Fruit fly (Drosophila melanogaster) whole organism, embryonic: Measurements from ENCODE around the gene CG15890.

Experiments used
- ATbp ChIP-seq: fragments of 200-800 bp; sonication (Bioruptor generic); optimal IDR thresholded peaks from 2 replicates; lab custom pipeline; 2017; ENCODE audit warnings: missing biosample characterization, mild to moderate bottlenecking, missing genetic modification characterization, missing genetic modification reagents
- BEAF-32 ChIP-seq: fragments of 200-800 bp; sonication (Bioruptor generic); optimal IDR thresholded peaks from 3 replicates; lab custom pipeline; 2017; ENCODE audit warnings: missing biosample characterization, missing genetic modification characterization, mild to moderate bottlenecking, moderate library complexity, missing genetic modification reagents
- Blimp-1 ChIP-seq: fragments of 200-800 bp; sonication (Bioruptor generic); optimal IDR thresholded peaks from 3 replicates; lab custom pipeline; 2018; ENCODE audit warnings: missing biosample characterization, missing genetic modification characterization, mild to moderate bottlenecking, moderate library complexity, missing genetic modification reagents
- CG10366 ChIP-seq: fragments of 200-800 bp; sonication (Bioruptor generic); IDR thresholded peaks from 2 replicates; pipeline ENCODE4 v1.3.6; 2022; ENCODE audit warnings: missing biosample characterization, missing genetic modification characterization
- CG11085 ChIP-seq: fragments of 200-800 bp; sonication (Bioruptor generic); IDR thresholded peaks from 2 replicates; pipeline ENCODE4 v1.3.6; 2022; ENCODE audit warnings: missing biosample characterization, missing genetic modification characterization
- CG11560 ChIP-seq: fragments of 200-800 bp; sonication (Bioruptor generic); IDR thresholded peaks from 3 replicates; pipeline ENCODE4 v1.3.6; 2022; ENCODE audit warnings: missing biosample characterization, missing genetic modification characterization
- CG12659 ChIP-seq: fragments of 200-800 bp; sonication (Bioruptor generic); optimal IDR thresholded peaks from 3 replicates; lab custom pipeline; 2017; ENCODE audit warnings: mild to moderate bottlenecking, missing biosample characterization, missing genetic modification reagents, missing genetic modification characterization
- CG12942 ChIP-seq: fragments of 200-800 bp; sonication (Bioruptor generic); optimal IDR thresholded peaks from 3 replicates; lab custom pipeline; 2016; ENCODE audit warnings: missing biosample characterization, missing genetic modification characterization
- CG15011 ChIP-seq: fragments of 200-800 bp; sonication (Bioruptor generic); optimal IDR thresholded peaks from 3 replicates; lab custom pipeline; 2018; ENCODE audit warnings: missing biosample characterization, mild to moderate bottlenecking, missing genetic modification characterization
- CG15696 ChIP-seq: fragments of 200-800 bp; sonication (Bioruptor generic); optimal IDR thresholded peaks from 2 replicates; lab custom pipeline; 2019; ENCODE audit warnings: missing biosample characterization, mild to moderate bottlenecking, missing genetic modification characterization, moderate library complexity
- CG17912 ChIP-seq: fragments of 200-800 bp; sonication (Bioruptor generic); optimal IDR thresholded peaks from 2 replicates; lab custom pipeline; 2018; ENCODE audit warnings: missing biosample characterization, mild to moderate bottlenecking, missing genetic modification characterization
- CG2116 ChIP-seq: fragments of 200-800 bp; sonication (Bioruptor generic); optimal IDR thresholded peaks from 3 replicates; lab custom pipeline; 2018; ENCODE audit warnings: missing biosample characterization, mild to moderate bottlenecking, missing genetic modification characterization
- CG2202 ChIP-seq: fragments of 200-800 bp; sonication (Bioruptor generic); optimal IDR thresholded peaks from 2 replicates; lab custom pipeline; 2018; ENCODE audit warnings: missing biosample characterization, mild to moderate bottlenecking, missing genetic modification characterization
- CG30431 ChIP-seq: fragments of 200-800 bp; sonication (Bioruptor generic); optimal IDR thresholded peaks from 2 replicates; lab custom pipeline; 2017; ENCODE audit warnings: missing biosample characterization, missing genetic modification characterization
- CG3163 ChIP-seq: fragments of 200-800 bp; sonication (Bioruptor generic); optimal IDR thresholded peaks from 3 replicates; lab custom pipeline; 2016; ENCODE audit warnings: missing biosample characterization, missing genetic modification characterization
- CG3407 ChIP-seq: fragments of 200-800 bp; sonication (Bioruptor generic); optimal IDR thresholded peaks from 2 replicates; lab custom pipeline; 2018; ENCODE audit warnings: missing biosample characterization, mild to moderate bottlenecking, missing genetic modification characterization
- CG4707 ChIP-seq: fragments of 200-800 bp; sonication (Bioruptor generic); optimal IDR thresholded peaks from 2 replicates; lab custom pipeline; 2018; ENCODE audit warnings: missing biosample characterization, mild to moderate bottlenecking, missing genetic modification characterization, moderate library complexity
- CG7556 ChIP-seq: fragments of 200-800 bp; sonication (Bioruptor generic); optimal IDR thresholded peaks from 2 replicates; lab custom pipeline; 2017; ENCODE audit warnings: missing biosample characterization, mild to moderate bottlenecking, missing genetic modification characterization
- CG8765 ChIP-seq: fragments of 200-800 bp; sonication (Bioruptor generic); IDR thresholded peaks from 2 replicates; pipeline ENCODE4 v1.3.6; 2022; ENCODE audit warnings: missing biosample characterization, missing genetic modification characterization
- CG8944 ChIP-seq: fragments of 200-800 bp; sonication (Bioruptor generic); optimal IDR thresholded peaks from 3 replicates; lab custom pipeline; 2016; ENCODE audit warnings: missing biosample characterization, missing genetic modification characterization
- H2.0 ChIP-seq: fragments of 200-800 bp; sonication (Bioruptor generic); IDR thresholded peaks from 2 replicates; pipeline ENCODE4 v1.3.6; 2022; ENCODE audit warnings: missing biosample characterization, missing genetic modification characterization
- HLH3B ChIP-seq: fragments of 200-800 bp; sonication (Bioruptor generic); IDR thresholded peaks from 2 replicates; pipeline ENCODE4 v1.3.6; 2022; ENCODE audit warnings: missing biosample characterization, missing genetic modification characterization
- Hmx ChIP-seq: fragments of 200-800 bp; sonication (Bioruptor generic); optimal IDR thresholded peaks from 2 replicates; lab custom pipeline; 2016; ENCODE audit warnings: missing biosample characterization, missing genetic modification characterization
- Hr39 ChIP-seq: fragments of >200 bp; optimal IDR thresholded peaks from 2 replicates; lab custom pipeline; 2017
- MESR4 ChIP-seq: fragments of 200-800 bp; sonication (Bioruptor generic); optimal IDR thresholded peaks from 2 replicates; lab custom pipeline; 2018; ENCODE audit warnings: missing biosample characterization, mild to moderate bottlenecking, missing genetic modification characterization, moderate library complexity
- NC2β ChIP-seq: fragments of 200-800 bp; sonication (Bioruptor generic); optimal IDR thresholded peaks from 2 replicates; lab custom pipeline; 2016; ENCODE audit warnings: missing biosample characterization, missing genetic modification characterization
- Nf-YC ChIP-seq: fragments of 200-800 bp; optimal IDR thresholded peaks from 3 replicates; lab custom pipeline; 2019; ENCODE audit warnings: missing biosample characterization, mild to moderate bottlenecking, missing genetic modification characterization, moderate library complexity
- Oaz ChIP-seq: fragments of 200-800 bp; sonication (Bioruptor generic); IDR thresholded peaks from 2 replicates; pipeline ENCODE4 v1.3.6; 2022; ENCODE audit warnings: missing biosample characterization, missing genetic modification characterization
- Scr ChIP-seq: fragments of 200-800 bp; sonication (Bioruptor generic); IDR thresholded peaks from 2 replicates; pipeline ENCODE4 v1.3.6; 2022; ENCODE audit warnings: missing biosample characterization, missing genetic modification characterization; ENCODE audit not compliant: partially characterized antibody
- Sry-δ ChIP-seq: fragments of 200-800 bp; sonication (Bioruptor generic); optimal IDR thresholded peaks from 2 replicates; lab custom pipeline; 2016; ENCODE audit warnings: missing biosample characterization, missing genetic modification characterization
- Trl ChIP-seq, 3 experiments: fragments of >200 bp in 2 of 3; fragments of 200-800 bp in 1 of 3; sonication (Bioruptor generic) in 1 of 3; optimal IDR thresholded peaks; 2 replicates in 1 of 3; 3 replicates in 2 of 3; lab custom pipeline; 2016 to 2017; ENCODE audit warnings: missing biosample characterization in 1 of 3, missing genetic modification characterization in 1 of 3
- Xbp1 ChIP-seq: fragments of 200-800 bp; sonication (Bioruptor generic); optimal IDR thresholded peaks from 3 replicates; lab custom pipeline; 2016; ENCODE audit warnings: missing biosample characterization, mild to moderate bottlenecking, missing genetic modification characterization
- Xrp1 ChIP-seq: fragments of 200-800 bp; sonication (Bioruptor generic); IDR thresholded peaks from 2 replicates; pipeline ENCODE4 v1.3.6; 2022; ENCODE audit warnings: missing biosample characterization, missing genetic modification characterization
- ab ChIP-seq: fragments of 200-800 bp; sonication (Bioruptor generic); optimal IDR thresholded peaks from 2 replicates; lab custom pipeline; 2016; ENCODE audit warnings: missing biosample characterization, missing genetic modification characterization
- abd-A ChIP-seq: fragments of 200-800 bp; sonication (Bioruptor generic); optimal IDR thresholded peaks from 3 replicates; lab custom pipeline; 2019; ENCODE audit warnings: missing biosample characterization, mild to moderate bottlenecking, missing genetic modification characterization, moderate library complexity
- ac ChIP-seq: fragments of 200-800 bp; sonication (Bioruptor generic); optimal IDR thresholded peaks from 3 replicates; lab custom pipeline; 2017; ENCODE audit warnings: missing biosample characterization, mild to moderate bottlenecking, missing genetic modification characterization
- chinmo ChIP-seq: fragments of 200-800 bp; sonication (Bioruptor generic); IDR thresholded peaks from 4 replicates; pipeline ENCODE4 v1.3.6; 2022; ENCODE audit warnings: missing biosample characterization, missing genetic modification characterization; ENCODE audit not compliant: partially characterized antibody
- gcm2 ChIP-seq: fragments of 200-800 bp; sonication (Bioruptor generic); optimal IDR thresholded peaks from 2 replicates; lab custom pipeline; 2016; ENCODE audit warnings: missing biosample characterization, missing genetic modification characterization
- gsb ChIP-seq: fragments of 200-800 bp; sonication (Bioruptor generic); IDR thresholded peaks from 2 replicates; pipeline ENCODE4 v1.3.6; 2022; ENCODE audit warnings: missing biosample characterization, missing genetic modification characterization
- hth ChIP-seq: fragments of >200 bp; optimal IDR thresholded peaks from 2 replicates; lab custom pipeline; 2017; ENCODE audit warnings: inconsistent platforms
- klu ChIP-seq: fragments of 200-800 bp; sonication (Bioruptor generic); IDR thresholded peaks from 2 replicates; pipeline ENCODE4 v1.3.6; 2022; ENCODE audit warnings: missing biosample characterization, missing genetic modification characterization
- kni ChIP-seq: fragments of 200-800 bp; sonication (Bioruptor generic); optimal IDR thresholded peaks from 3 replicates; lab custom pipeline; 2017; ENCODE audit warnings: mild to moderate bottlenecking, missing biosample characterization, missing genetic modification reagents, missing genetic modification characterization
- p53 ChIP-seq: fragments of 200-800 bp; sonication (Bioruptor generic); optimal IDR thresholded peaks from 2 replicates; lab custom pipeline; 2016; ENCODE audit warnings: missing biosample characterization, missing genetic modification characterization
- psq ChIP-seq: fragments of 200-800 bp; sonication (Bioruptor generic); optimal IDR thresholded peaks from 2 replicates; lab custom pipeline; 2017; ENCODE audit warnings: missing biosample characterization, missing genetic modification characterization
- rib ChIP-seq: fragments of 200-800 bp; sonication (Bioruptor generic); IDR thresholded peaks from 2 replicates; pipeline ENCODE4 v1.3.6; 2022; ENCODE audit warnings: missing biosample characterization, missing genetic modification characterization
- schlank ChIP-seq: fragments of 200-800 bp; sonication (Bioruptor generic); optimal IDR thresholded peaks from 2 replicates; lab custom pipeline; 2018; ENCODE audit warnings: missing biosample characterization, mild to moderate bottlenecking, missing genetic modification characterization
- seq ChIP-seq: fragments of 200-800 bp; sonication (Bioruptor generic); IDR thresholded peaks from 2 replicates; pipeline ENCODE4 v1.3.6; 2022; ENCODE audit warnings: missing biosample characterization, missing genetic modification characterization
- sim ChIP-seq: fragments of 200-800 bp; sonication (Bioruptor generic); IDR thresholded peaks from 2 replicates; pipeline ENCODE4 v1.3.6; 2022; ENCODE audit warnings: missing biosample characterization, missing genetic modification characterization
- tll ChIP-seq, 2 experiments: fragments of 200-800 bp in 1 of 2; fragments of >200 bp in 1 of 2; sonication (Bioruptor generic) in 1 of 2; optimal IDR thresholded peaks; 2 replicates each; lab custom pipeline; 2017 to 2019; ENCODE audit warnings: missing biosample characterization in 2 of 2, missing genetic modification characterization in 2 of 2, mild to moderate bottlenecking in 1 of 2, moderate library complexity in 1 of 2
- ttk ChIP-seq: fragments of 200-800 bp; sonication (Bioruptor generic); IDR thresholded peaks from 2 replicates; pipeline ENCODE4 v2.1.2; 2022; ENCODE audit warnings: missing biosample characterization, missing genetic modification characterization
- usp ChIP-seq: fragments of >200 bp; optimal IDR thresholded peaks from 2 replicates; lab custom pipeline; 2017; ENCODE audit warnings: missing biosample characterization, missing genetic modification characterization
- zfh1 ChIP-seq: fragments of 200-800 bp; sonication (Bioruptor generic); IDR thresholded peaks from 3 replicates; pipeline ENCODE4 v1.3.6; 2022; ENCODE audit warnings: missing biosample characterization, missing genetic modification characterization

CG15890 gene

dm6 chrX:14738420-14738819, 27.2 kb downstream of the CG15890 start (continued):
- TF ChIP-seq CG11560 (no peak), tll (GFP tag; optimal IDR thresholded peaks at IDR 0.05; lab: Kevin White, UChicago) (no peak), ATbp (GFP tag; lab: Kevin White, UChicago) (no peak), CG17912 (GFP tag; lab: Kevin White, UChicago) (no peak), hth (no peak), gsb (no peak), psq (GFP tag; lab: Kevin White, UChicago) (no peak), zfh1 (GFP tag; lab: Robert Waterston, UW) (0 out of 3 replicates have a peak, but pooled peaks have one; percentile 29), CG7556 (GFP tag; lab: Kevin White, UChicago) (no peak), p53 (GFP tag; lab: Kevin White, UChicago) (no peak), MESR4 (no peak), kni (no peak), schlank (tag; lab: Kevin White, UChicago) (no peak), NC2β (GFP tag; lab: Kevin White, UChicago) (no peak), CG4707 (GFP tag; lab: Kevin White, UChicago) (no peak), CG2116 (GFP tag; lab: Kevin White, UChicago) (no peak), Sry-δ (GFP tag; lab: Kevin White, UChicago) (no peak), usp (no peak), H2.0 (GFP tag; lab: Robert Waterston, UW) (peak; percentile 10; the same call in 1 of the 2 replicates), ab (GFP tag; lab: Kevin White, UChicago) (no peak), ac (GFP tag; lab: Kevin White, UChicago) (no peak), CG10366 (no peak), BEAF-32 (no peak), CG8944 (no peak), CG15696 (no peak), CG11085 (GFP tag; lab: Robert Waterston, UW) (no peak), Xrp1 (GFP tag; lab: Robert Waterston, UW) (peak; percentile 12; the same call in 1 of the 2 replicates), CG15011 (GFP tag; lab: Kevin White, UChicago) (no peak), Blimp-1 (GFP tag; lab: Kevin White, UChicago) (peak; percentile 21), CG3163 (GFP tag; lab: Kevin White, UChicago) (no peak), Hr39 (no peak), Hmx (no peak), seq (GFP tag; lab: Robert Waterston, UW) (no peak), Scr (GFP tag; lab: Robert Waterston, UW) (no peak), CG12942 (no peak), Oaz (GFP tag; lab: Robert Waterston, UW) (no peak), sim (GFP tag; lab: Robert Waterston, UW) (no peak), CG12659 (no peak), CG2202 (tag; lab: Kevin White, UChicago) (no peak), CG30431 (no peak), Trl (optimal IDR thresholded peaks at IDR 0.05; lab: Kevin White, UChicago) (no peak), Trl (GFP tag; optimal IDR thresholded peaks at IDR 0.05; lab: Kevin White, UChicago) (no peak), Xbp1 (GFP tag; lab: Kevin White, UChicago) (peak; percentile 26), HLH3B (peak; percentile 34; the same call in 1 of the 2 replicates), klu (GFP tag; lab: Robert Waterston, UW) (no peak), abd-A (no peak), chinmo (GFP tag; lab: Robert Waterston, UW) (no peak), rib (GFP tag; lab: Robert Waterston, UW) (no peak), Nf-YC (tag; lab: Kevin White, UChicago) (no peak), gcm2 (GFP tag; lab: Kevin White, UChicago) (no peak), CG8765 (GFP tag; lab: Robert Waterston, UW) (no peak), CG3407 (GFP tag; lab: Kevin White, UChicago) (no peak), ttk (no peak)
